Worm (Caenorhabditis elegans): ENCODE measurements around the gene H12C20.7.
A peak's percentile ranks its signal among the peaks of the same experiment; 100 is the strongest.

The H12C20.7 gene

DNA sequence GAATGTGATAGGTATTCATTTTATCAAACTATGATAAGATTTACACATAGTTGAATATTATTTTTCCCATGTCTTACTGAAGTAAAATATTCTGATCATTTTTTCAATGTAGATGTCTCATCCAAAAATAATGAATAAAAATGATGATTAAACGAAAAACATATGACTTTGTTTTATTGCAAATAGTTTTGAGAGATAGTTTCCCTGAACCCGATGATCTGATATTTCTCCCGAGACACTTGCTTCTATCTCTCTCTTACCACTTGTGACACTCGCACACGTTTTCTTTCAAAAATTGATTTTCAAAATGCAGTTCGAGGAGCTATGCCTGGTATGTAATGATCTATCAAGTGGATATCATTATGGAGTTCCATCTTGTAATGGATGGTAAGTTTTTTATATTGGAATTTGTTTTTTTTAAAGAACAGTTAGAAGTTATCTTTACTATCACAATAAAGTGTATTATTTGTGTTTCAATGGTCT, 2.6 kb downstream of the H12C20.7 start, which contains the start of the genes nhr-101 and pms-2:
TSS of gene nhr-101 (plus strand) at position 308 of the 483 bp plus-strand sequence.
TSS of gene pms-2 (minus strand) at position 433 of the 483 bp plus-strand sequence.
- TF ChIP-seq egl-27 (tag; optimal IDR thresholded peaks at IDR 0.05) (no peak), zip-2 (tag; optimal IDR thresholded peaks at IDR 0.05) (no peak), unc-62 (GFP tag; optimal IDR thresholded peaks at IDR 0.05 in 1 of 2) (no peak), unc-62 (tag; optimal IDR thresholded peaks at IDR 0.05) (no peak), lin-13 (GFP tag; optimal IDR thresholded peaks at IDR 0.05) (no peak), mxl-3 (GFP tag; optimal IDR thresholded peaks at IDR 0.05) (peak; percentile 61), hlh-30 (tag; optimal IDR thresholded peaks at IDR 0.05; ENCODE audit: insufficient read depth) (peak; percentile 73), mdl-1 (tag; optimal IDR thresholded peaks at IDR 0.05) (peak in 1 of 2 experiments; percentile 53), dmd-6 (GFP tag; IDR thresholded peaks at IDR 0.05) (peak; percentile 32), nhr-28 (tag; optimal IDR thresholded peaks at IDR 0.05) (peak; percentile 22)

DNA sequence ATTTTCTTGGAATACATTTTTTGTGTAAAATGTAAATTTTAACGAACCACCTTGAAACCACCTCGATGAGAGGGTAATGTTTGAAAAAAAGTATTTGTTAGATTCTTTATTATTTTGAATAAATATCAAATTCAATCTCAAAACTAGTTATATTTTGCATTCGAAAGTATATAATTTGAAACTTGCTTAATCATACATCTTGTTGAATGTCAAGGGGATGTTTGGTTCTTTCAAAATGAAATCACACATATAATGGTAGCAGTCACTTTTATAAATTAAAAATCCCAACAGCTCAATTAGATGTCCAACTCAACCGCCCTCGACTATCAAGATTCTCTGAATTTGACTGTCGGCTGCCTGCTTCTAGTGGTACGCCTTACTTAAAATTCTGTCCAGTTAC, 8.2 kb downstream of the H12C20.7 start, which contains the start of gene srx-87:
TSS of gene srx-87 (plus strand) at position 301 of the 400 bp plus-strand sequence.
- TF ChIP-seq set-16 (GFP tag; IDR thresholded peaks at IDR 0.05) (no peak), lin-13 (GFP tag; optimal IDR thresholded peaks at IDR 0.05) (no peak), pqm-1 (tag; optimal IDR thresholded peaks at IDR 0.05) (no peak), ceh-20 (GFP tag; IDR thresholded peaks at IDR 0.05) (no peak), daf-19 (GFP tag; conservative IDR thresholded peaks at IDR 0.05) (no peak), Y105C5A.15 (GFP tag; IDR thresholded peaks at IDR 0.05) (no peak), spr-1 (tag; optimal IDR thresholded peaks at IDR 0.05) (no peak), F26F4.8 (GFP tag; conservative IDR thresholded peaks at IDR 0.05) (no peak), zfp-3 (GFP tag; conservative IDR thresholded peaks at IDR 0.05) (no peak), tra-1 (GFP tag; IDR thresholded peaks at IDR 0.05) (no peak), aly-2 (tag; optimal IDR thresholded peaks at IDR 0.05) (no peak), zip-11 (GFP tag; IDR thresholded peaks at IDR 0.05) (no peak), D1046.2 (GFP tag; IDR thresholded peaks at IDR 0.05) (no peak), nhr-42 (GFP tag; IDR thresholded peaks at IDR 0.05) (no peak), lin-39 (tag; optimal IDR thresholded peaks at IDR 0.05) (no peak), ces-1 (GFP tag; optimal IDR thresholded peaks at IDR 0.05) (no peak), mep-1 (tag; optimal IDR thresholded peaks at IDR 0.05) (no peak), jun-1 (tag; optimal IDR thresholded peaks at IDR 0.05) (no peak), arid-1 (GFP tag; conservative IDR thresholded peaks at IDR 0.05) (no peak), zfp-2 (tag; optimal IDR thresholded peaks at IDR 0.05) (no peak)

DNA sequence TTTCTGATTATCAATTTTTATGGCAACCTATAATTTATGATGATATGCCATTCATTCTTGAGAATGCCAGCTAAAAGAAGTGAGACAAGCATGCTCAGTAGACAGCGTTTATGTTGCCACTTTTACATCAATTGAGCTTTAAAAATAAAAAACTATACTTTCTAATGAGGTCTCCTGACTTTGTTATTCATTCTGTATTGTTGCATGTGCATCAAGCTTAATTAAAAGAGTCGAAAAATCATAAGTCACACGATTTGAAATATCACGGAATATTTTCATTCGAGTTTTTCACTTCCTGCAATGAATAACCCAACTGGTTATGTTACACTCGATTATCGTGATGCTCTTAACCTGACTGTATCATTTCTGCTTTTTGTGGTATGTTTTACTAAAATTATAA, 10.1 kb downstream of the H12C20.7 start, which contains the start of gene srx-86:
TSS of gene srx-86 (plus strand) at position 301 of the 400 bp plus-strand sequence.
- TF ChIP-seq zag-1 (tag; optimal IDR thresholded peaks at IDR 0.05) (no peak), nhr-77 (tag; optimal IDR thresholded peaks at IDR 0.05) (no peak), Y105C5A.15 (GFP tag; IDR thresholded peaks at IDR 0.05) (no peak), fkh-10 (GFP tag; optimal IDR thresholded peaks at IDR 0.05) (no peak), F49E8.2 (tag; optimal IDR thresholded peaks at IDR 0.05; ENCODE audit: borderline replicate concordance) (no peak), ztf-7 (tag; optimal IDR thresholded peaks at IDR 0.05) (no peak), nhr-41 (GFP tag; IDR thresholded peaks at IDR 0.05) (no peak), madf-5 (GFP tag; IDR thresholded peaks at IDR 0.05) (no peak)

DNA sequence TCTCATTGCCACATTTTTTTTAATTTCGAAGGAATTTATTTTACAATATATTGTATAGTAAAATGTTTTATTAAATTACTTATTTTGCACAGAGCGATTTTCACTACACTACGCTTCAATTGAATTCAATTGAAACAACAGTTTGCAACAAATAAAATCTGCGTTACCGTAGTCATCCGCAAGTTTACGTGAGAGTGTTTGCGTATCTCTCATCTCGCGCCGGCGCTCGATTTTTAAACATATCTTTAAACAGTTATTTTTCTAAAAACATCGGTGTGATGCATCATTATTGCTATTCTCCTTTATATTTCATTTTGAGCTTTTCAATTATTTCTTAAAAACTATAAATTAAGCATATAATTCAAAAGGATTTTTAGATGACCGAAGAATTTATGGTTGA, 18.5 kb downstream of the H12C20.7 start, which contains the start of gene duo-1:
TSS of gene duo-1 (plus strand) at position 371 of the 400 bp plus-strand sequence.
- TF ChIP-seq unc-130 (GFP tag; optimal IDR thresholded peaks at IDR 0.05) (peak; percentile 46), ama-1 (optimal IDR thresholded peaks at IDR 0.05) (no peak)

Data from whole organism, L4 larva.